Fruit fly (Drosophila melanogaster): ENCODE measurements around the gene Ir31a.

The Ir31a gene

dm6 chr2L:10425599-10425998 is 20.2 kb downstream of the Ir31a start:
- no peak for TF ChIP-seq CG17801 (GFP tag; optimal IDR thresholded peaks at IDR 0.05; ENCODE audit: partially characterized antibody)

- TF ChIP-seq CG17801 (GFP tag; optimal IDR thresholded peaks at IDR 0.05; ENCODE audit: partially characterized antibody): peak; percentile 79
Observed at dm6 chr2L:10426534-10427048, 21.2 kb downstream of the Ir31a start, which contains the start of the genes SmB and KdelR. TSS of gene SmB (minus strand) at chr2L:10426627. TSS of gene KdelR (plus strand) at chr2L:10426887.

dm6 chr2L:10428528-10428927 is 23.2 kb downstream of the Ir31a start, which contains the start of gene CG5188:
TSS of gene CG5188 (plus strand) at chr2L:10428829.
- TF ChIP-seq CG17801 (GFP tag; optimal IDR thresholded peaks at IDR 0.05; ENCODE audit: partially characterized antibody): peak; percentile 17

dm6 chr2L:10430802-10431476 is 25.6 kb downstream of the Ir31a start, which contains the start of the genes Bug22 and TfIIB:
TSS of gene Bug22 (minus strand) at chr2L:10430918.
TSS of gene TfIIB (plus strand) at chr2L:10431338.
- peak; percentile 46 for TF ChIP-seq CG17801 (GFP tag; optimal IDR thresholded peaks at IDR 0.05; ENCODE audit: partially characterized antibody)

- TF ChIP-seq CG17801 (GFP tag; optimal IDR thresholded peaks at IDR 0.05; ENCODE audit: partially characterized antibody): no peak
Observed at dm6 chr2L:10435606-10436160, 30.3 kb downstream of the Ir31a start, which contains the start of the genes TBC1D16 and holn1. TSS of gene TBC1D16 (minus strand) at chr2L:10435656. TSS of gene holn1 (plus strand) at chr2L:10435995.

dm6 chr2L:10437317-10437716 is 32.0 kb downstream of the Ir31a start, which contains the start of gene STUB1:
TSS of gene STUB1 (plus strand) at chr2L:10437548.
- TF ChIP-seq CG17801 (GFP tag; optimal IDR thresholded peaks at IDR 0.05; ENCODE audit: partially characterized antibody): peak; percentile 29

- TF ChIP-seq CG17801 (GFP tag; optimal IDR thresholded peaks at IDR 0.05; ENCODE audit: partially characterized antibody): peak; percentile 31
Observed at dm6 chr2L:10439174-10439573, 33.8 kb downstream of the Ir31a start, which contains the start of gene Nse4. TSS of gene Nse4 (plus strand) at chr2L:10439440.

- no peak for TF ChIP-seq CG17801 (GFP tag; optimal IDR thresholded peaks at IDR 0.05; ENCODE audit: partially characterized antibody)
Observed at dm6 chr2L:10442048-10442790, 36.9 kb downstream of the Ir31a start, which contains the start of gene loh. TSS of gene loh (plus strand) at chr2L:10442534.

- TF ChIP-seq CG17801 (GFP tag; optimal IDR thresholded peaks at IDR 0.05; ENCODE audit: partially characterized antibody): no peak
Observed at dm6 chr2L:10452296-10452695, 46.9 kb downstream of the Ir31a start, which contains the start of gene ppk10. TSS of gene ppk10 (minus strand) at chr2L:10452396.

dm6 chr2L:10455944-10456520 is 50.7 kb downstream of the Ir31a start:
- no peak for TF ChIP-seq CG17801 (GFP tag; optimal IDR thresholded peaks at IDR 0.05; ENCODE audit: partially characterized antibody)

dm6 chr2L:10457191-10457899 is 52.0 kb downstream of the Ir31a start, which contains the start of the genes LManI and LManII:
TSS of gene LManI (minus strand) at chr2L:10457241.
TSS of gene LManII (plus strand) at chr2L:10457658.
- TF ChIP-seq CG17801 (GFP tag; optimal IDR thresholded peaks at IDR 0.05; ENCODE audit: partially characterized antibody): peak; percentile 45

Data from ovary, adult (tissue).